Worm (Caenorhabditis elegans): ENCODE measurements around the gene Y49F6B.6.

- no peak for TF ChIP-seq mxl-1 (tag; optimal IDR thresholded peaks at IDR 0.05)
- TF ChIP-seq athp-1 (tag; optimal IDR thresholded peaks at IDR 0.05) = no peak
- TF ChIP-seq snpc-1.3 (tag; optimal IDR thresholded peaks at IDR 0.05; ENCODE audit: insufficient read depth) = no peak
- TF ChIP-seq unc-62 (GFP tag; optimal IDR thresholded peaks at IDR 0.05) = no peak
- no peak for TF ChIP-seq nhr-27 (tag; optimal IDR thresholded peaks at IDR 0.05)
- no peak for TF ChIP-seq die-1 (tag; optimal IDR thresholded peaks at IDR 0.05)
- no peak for TF ChIP-seq snpc-4 (GFP tag; optimal IDR thresholded peaks at IDR 0.05)
- TF ChIP-seq snpc-4 (tag; optimal IDR thresholded peaks at IDR 0.05) = no peak
- TF ChIP-seq lin-26 (GFP tag; IDR thresholded peaks at IDR 0.05) = no peak
- no peak for TF ChIP-seq let-526 (GFP tag; IDR thresholded peaks at IDR 0.05)
- no peak for TF ChIP-seq C06A6.2 (GFP tag; conservative IDR thresholded peaks at IDR 0.05)
- TF ChIP-seq hrde-1 (tag; optimal IDR thresholded peaks at IDR 0.05; ENCODE audit: borderline replicate concordance) = no peak
- no peak for TF ChIP-seq hlh-12 (tag; optimal IDR thresholded peaks at IDR 0.05)
- TF ChIP-seq ceh-91 (GFP tag; IDR thresholded peaks at IDR 0.05) = no peak
These were observed 601 bp upstream of the Y49F6B.6 start, which contains the start of gene Y49F6B.12 for ce11 chrII:3472316-3472715.

Data from whole organism, young adult.